Fruit fly (Drosophila melanogaster) whole organism, prepupa: ENCODE measurements around the gene GatA.

ENCODE experiments used
- CG10669 ChIP-seq: fragments of 200-800 bp; sonication (Bioruptor generic); optimal IDR thresholded peaks from 3 replicates; lab custom pipeline; 2018; ENCODE audit warnings: missing biosample characterization, mild to moderate bottlenecking, missing genetic modification characterization, moderate library complexity
- CG11294 ChIP-seq: fragments of 200-800 bp; sonication (Bioruptor generic); IDR thresholded peaks from 2 replicates; pipeline ENCODE4 v1.3.6; 2022; ENCODE audit warnings: missing biosample characterization, missing genetic modification characterization
- CG15336 ChIP-seq: fragments of 200-800 bp; sonication (Bioruptor generic); IDR thresholded peaks from 2 replicates; pipeline ENCODE4 v1.3.6; 2022; ENCODE audit warnings: missing biosample characterization, missing genetic modification characterization
- CG16779 ChIP-seq: fragments of 200-800 bp; sonication (Bioruptor generic); optimal IDR thresholded peaks from 3 replicates; lab custom pipeline; 2017; ENCODE audit warnings: missing biosample characterization, mild to moderate bottlenecking, missing genetic modification characterization
- CG31627 ChIP-seq: fragments of 200-800 bp; sonication (Bioruptor generic); optimal IDR thresholded peaks from 3 replicates; lab custom pipeline; 2016; ENCODE audit warnings: missing biosample characterization, missing genetic modification characterization
- CG32006 ChIP-seq: fragments of 200-800 bp; sonication (Bioruptor generic); optimal IDR thresholded peaks from 3 replicates; lab custom pipeline; 2017; ENCODE audit warnings: missing biosample characterization, mild to moderate bottlenecking, missing genetic modification characterization
- CG34406 ChIP-seq: fragments of 200-800 bp; sonication (Bioruptor generic); optimal IDR thresholded peaks from 3 replicates; lab custom pipeline; 2016; ENCODE audit warnings: missing biosample characterization, missing genetic modification characterization
- CG3919 ChIP-seq: fragments of 200-800 bp; sonication (Bioruptor generic); optimal IDR thresholded peaks from 3 replicates; lab custom pipeline; 2016; ENCODE audit warnings: missing biosample characterization, missing genetic modification characterization
- CG6163 ChIP-seq: fragments of 200-800 bp; sonication (Bioruptor generic); IDR thresholded peaks from 3 replicates; pipeline ENCODE4 v1.3.6; 2022; ENCODE audit warnings: missing biosample characterization, missing genetic modification characterization
- CG6792 ChIP-seq: fragments of 200-800 bp; sonication (Bioruptor generic); optimal IDR thresholded peaks from 3 replicates; lab custom pipeline; 2016; ENCODE audit warnings: missing biosample characterization, missing genetic modification characterization
- CG7368 ChIP-seq: fragments of 200-800 bp; sonication (Bioruptor generic); optimal IDR thresholded peaks from 3 replicates; lab custom pipeline; 2016; ENCODE audit warnings: missing biosample characterization, missing genetic modification characterization
- CG8119 ChIP-seq: fragments of 200-800 bp; sonication (Bioruptor generic); IDR thresholded peaks from 3 replicates; pipeline ENCODE4 v1.3.6; 2022; ENCODE audit warnings: missing biosample characterization, missing genetic modification characterization
- CG8319 ChIP-seq: fragments of 200-800 bp; sonication (Bioruptor generic); optimal IDR thresholded peaks from 3 replicates; lab custom pipeline; 2016; ENCODE audit warnings: missing biosample characterization, missing genetic modification characterization
- CG8632 ChIP-seq: fragments of 200-800 bp; sonication (Bioruptor generic); optimal IDR thresholded peaks from 3 replicates; lab custom pipeline; 2016; ENCODE audit warnings: missing biosample characterization, missing genetic modification characterization
- CG9139 ChIP-seq: fragments of 200-800 bp; sonication (Bioruptor generic); optimal IDR thresholded peaks from 3 replicates; lab custom pipeline; 2017; ENCODE audit warnings: missing biosample characterization, mild to moderate bottlenecking, missing genetic modification characterization
- Eip75B ChIP-seq: fragments of 200-800 bp; sonication (Bioruptor generic); optimal IDR thresholded peaks from 3 replicates; lab custom pipeline; 2016; ENCODE audit warnings: missing biosample characterization, missing genetic modification characterization
- Eip78C ChIP-seq: fragments of 200-800 bp; sonication (Bioruptor generic); peaks from one replicate; lab custom pipeline; 2016; ENCODE audit warnings: missing biosample characterization, missing genetic modification characterization
- Ets96B ChIP-seq: fragments of 200-800 bp; optimal IDR thresholded peaks from 2 replicates; lab custom pipeline; 2019; ENCODE audit warnings: missing biosample characterization, mild to moderate bottlenecking, missing genetic modification characterization, moderate library complexity
- Gug ChIP-seq: fragments of 200-800 bp; sonication (Bioruptor generic); IDR thresholded peaks from 2 replicates; pipeline ENCODE4 v1.3.6; 2022; ENCODE audit warnings: missing biosample characterization, missing genetic modification characterization
- Hr39 ChIP-seq: fragments of 200-800 bp; sonication (Bioruptor generic); optimal IDR thresholded peaks from 2 replicates; lab custom pipeline; 2016; ENCODE audit warnings: missing biosample characterization, missing genetic modification characterization
- Hr4 ChIP-seq: fragments of 200-800 bp; sonication (Bioruptor generic); optimal IDR thresholded peaks from 3 replicates; lab custom pipeline; 2016; ENCODE audit warnings: missing biosample characterization, missing genetic modification characterization
- Lpt ChIP-seq: fragments of 200-800 bp; sonication (Bioruptor generic); optimal IDR thresholded peaks from 3 replicates; lab custom pipeline; 2016; ENCODE audit warnings: missing biosample characterization, missing genetic modification characterization
- Met ChIP-seq: fragments of 200-800 bp; sonication (Bioruptor generic); optimal IDR thresholded peaks from 3 replicates; lab custom pipeline; 2016; ENCODE audit warnings: missing biosample characterization, missing genetic modification characterization
- OdsH ChIP-seq: fragments of 200-800 bp; sonication (Bioruptor generic); optimal IDR thresholded peaks from 3 replicates; lab custom pipeline; 2016; ENCODE audit warnings: missing biosample characterization, missing genetic modification characterization
- Sox14 ChIP-seq: fragments of 200-800 bp; sonication (Bioruptor generic); optimal IDR thresholded peaks from 3 replicates; lab custom pipeline; 2016; ENCODE audit warnings: missing biosample characterization, missing genetic modification characterization
- achi ChIP-seq: fragments of 200-800 bp; sonication (Bioruptor generic); optimal IDR thresholded peaks from 3 replicates; lab custom pipeline; 2016; ENCODE audit warnings: missing biosample characterization, missing genetic modification characterization
- acj6 ChIP-seq: fragments of 200-800 bp; sonication (Bioruptor generic); optimal IDR thresholded peaks from 3 replicates; lab custom pipeline; 2016; ENCODE audit warnings: missing biosample characterization, missing genetic modification characterization
- dac ChIP-seq: fragments of 200-800 bp; sonication (Bioruptor generic); optimal IDR thresholded peaks from 2 replicates; lab custom pipeline; 2017; ENCODE audit warnings: missing biosample characterization, mild to moderate bottlenecking, missing genetic modification characterization
- dsx ChIP-seq: fragments of 200-800 bp; optimal IDR thresholded peaks from 3 replicates; lab custom pipeline; 2019; ENCODE audit warnings: missing biosample characterization, mild to moderate bottlenecking, missing genetic modification characterization, moderate library complexity; ENCODE audit not compliant: poor library complexity, severe bottlenecking
- eg ChIP-seq: fragments of 200-800 bp; sonication (Bioruptor generic); IDR thresholded peaks from 3 replicates; pipeline ENCODE4 v1.3.6; 2022; ENCODE audit warnings: missing biosample characterization, missing genetic modification characterization
- esn ChIP-seq: fragments of 200-800 bp; sonication (Bioruptor generic); optimal IDR thresholded peaks from 2 replicates; lab custom pipeline; 2016; ENCODE audit warnings: missing biosample characterization, mild to moderate bottlenecking, missing genetic modification characterization, moderate library complexity
- fd59A ChIP-seq: fragments of 200-800 bp; sonication (Bioruptor generic); optimal IDR thresholded peaks from 2 replicates; lab custom pipeline; 2017; ENCODE audit warnings: missing biosample characterization, mild to moderate bottlenecking, missing genetic modification characterization, missing genetic modification reagents
- fd85E ChIP-seq: fragments of 200-800 bp; sonication (Bioruptor generic); optimal IDR thresholded peaks from 3 replicates; lab custom pipeline; 2016; ENCODE audit warnings: missing biosample characterization, missing genetic modification characterization
- fkh ChIP-seq: fragments of 200-800 bp; sonication (Bioruptor generic); optimal IDR thresholded peaks from 3 replicates; lab custom pipeline; 2017; ENCODE audit warnings: missing biosample characterization, mild to moderate bottlenecking, missing genetic modification characterization, moderate library complexity
- net ChIP-seq: fragments of 200-800 bp; sonication (Bioruptor generic); optimal IDR thresholded peaks from 3 replicates; lab custom pipeline; 2016; ENCODE audit warnings: missing biosample characterization, missing genetic modification characterization
- pdm3 ChIP-seq: fragments of 200-800 bp; sonication (Bioruptor generic); optimal IDR thresholded peaks from 3 replicates; lab custom pipeline; 2016; ENCODE audit warnings: missing biosample characterization, missing genetic modification characterization
- salr ChIP-seq, 2 experiments: fragments of 200-800 bp; sonication (Bioruptor generic); optimal IDR thresholded peaks; 3 replicates each; lab custom pipeline; 2016 to 2018; ENCODE audit warnings: missing biosample characterization in 2 of 2, missing genetic modification characterization in 2 of 2, mild to moderate bottlenecking in 1 of 2
- spab ChIP-seq: fragments of 200-800 bp; sonication (Bioruptor generic); optimal IDR thresholded peaks from 2 replicates; lab custom pipeline; 2017; ENCODE audit warnings: missing biosample characterization, mild to moderate bottlenecking, missing genetic modification characterization, missing genetic modification reagents
- ss ChIP-seq, 2 experiments: fragments of 200-800 bp; sonication (Bioruptor generic); optimal IDR thresholded peaks; 2 replicates in 1 of 2; 3 replicates in 1 of 2; lab custom pipeline; 2017 to 2018; ENCODE audit warnings: mild to moderate bottlenecking in 2 of 2, missing biosample characterization in 2 of 2, missing genetic modification characterization in 2 of 2, moderate library complexity in 1 of 2
- topi ChIP-seq: fragments of 200-800 bp; sonication (Bioruptor generic); optimal IDR thresholded peaks from 3 replicates; lab custom pipeline; 2016; ENCODE audit warnings: missing biosample characterization, missing genetic modification characterization

The GatA gene

dm6 chr3R:19015423-19015810 is 13.2 kb downstream of the GatA start:
- TF ChIP-seq ss (GFP tag; optimal IDR thresholded peaks at IDR 0.05; lab: Kevin White, UChicago) (no peak), CG31627 (GFP tag; lab: Kevin White, UChicago) (no peak), CG15336 (GFP tag; lab: Robert Waterston, UW) (no peak), OdsH (GFP tag; lab: Kevin White, UChicago) (no peak), Lpt (GFP tag; lab: Kevin White, UChicago) (no peak), net (GFP tag; lab: Kevin White, UChicago) (no peak), CG6792 (GFP tag; lab: Kevin White, UChicago) (no peak), fkh (no peak), Hr4 (GFP tag; lab: Kevin White, UChicago) (no peak), fd85E (no peak), dsx (GFP tag; lab: Kevin White, UChicago) (no peak), CG9139 (GFP tag; lab: Kevin White, UChicago) (no peak), CG10669 (GFP tag; lab: Kevin White, UChicago) (no peak), fd59A (GFP tag; lab: Kevin White, UChicago) (no peak), salr (GFP tag; optimal IDR thresholded peaks at IDR 0.05; lab: Kevin White, UChicago) (no peak), CG34406 (GFP tag; lab: Kevin White, UChicago) (no peak), CG8319 (GFP tag; lab: Kevin White, UChicago) (no peak), Ets96B (tag; lab: Kevin White, UChicago) (no peak), CG32006 (no peak), topi (GFP tag; lab: Kevin White, UChicago) (no peak)

dm6 chr3R:19014742-19015422 is 13.8 kb downstream of the GatA start:
- TF ChIP-seq CG15336 (GFP tag; lab: Robert Waterston, UW) (peak; percentile 68; the same call in 1 of the 2 replicates), topi (GFP tag; lab: Kevin White, UChicago) (peak; percentile 7), achi (GFP tag; lab: Kevin White, UChicago) (peak; percentile 33), fkh (no peak), Gug (GFP tag; lab: Robert Waterston, UW) (peak; percentile 67; the same call in 1 of the 2 replicates), spab (no peak), Hr39 (GFP tag; lab: Kevin White, UChicago) (no peak), CG8119 (GFP tag; lab: Robert Waterston, UW) (peak; percentile 35; the same call in 1 of the 3 replicates), OdsH (GFP tag; lab: Kevin White, UChicago) (peak; percentile 40), CG16779 (tag; lab: Kevin White, UChicago) (no peak), CG10669 (GFP tag; lab: Kevin White, UChicago) (no peak), CG7368 (GFP tag; lab: Kevin White, UChicago) (no peak), CG6163 (GFP tag; lab: Robert Waterston, UW) (peak; percentile 64), Met (peak; percentile 7), Hr4 (GFP tag; lab: Kevin White, UChicago) (peak; percentile 23), Eip78C (GFP tag; lab: Kevin White, UChicago) (peak; percentile 78), Ets96B (tag; lab: Kevin White, UChicago) (peak; percentile 11), pdm3 (GFP tag; lab: Kevin White, UChicago) (peak; percentile 7), acj6 (GFP tag; lab: Kevin White, UChicago) (no peak), Eip75B (GFP tag; lab: Kevin White, UChicago) (no peak), CG3919 (peak; percentile 31), CG32006 (peak; percentile 49), esn (GFP tag; lab: Kevin White, UChicago) (peak; percentile 38), CG11294 (0 out of 2 replicates have a peak, but pooled peaks have one; percentile 18), eg (GFP tag; lab: Robert Waterston, UW) (peak; percentile 70; the same call in 2 of the 3 replicates), CG6792 (GFP tag; lab: Kevin White, UChicago) (no peak), dac (no peak), Sox14 (GFP tag; lab: Kevin White, UChicago) (no peak), Lpt (GFP tag; lab: Kevin White, UChicago) (no peak), net (GFP tag; lab: Kevin White, UChicago) (peak; percentile 28), CG8632 (peak; percentile 1)
